Fruit fly (Drosophila melanogaster) whole organism, prepupa: ENCODE measurements around the gene CG12481.

Experiments used
- CG8319 ChIP-seq: fragments of 200-800 bp; sonication (Bioruptor generic); optimal IDR thresholded peaks from 3 replicates; lab custom pipeline; 2016; ENCODE audit warnings: missing biosample characterization, missing genetic modification characterization
- Gug ChIP-seq: fragments of 200-800 bp; sonication (Bioruptor generic); IDR thresholded peaks from 2 replicates; pipeline ENCODE4 v1.3.6; 2022; ENCODE audit warnings: missing biosample characterization, missing genetic modification characterization
- Hr39 ChIP-seq: fragments of 200-800 bp; sonication (Bioruptor generic); optimal IDR thresholded peaks from 2 replicates; lab custom pipeline; 2016; ENCODE audit warnings: missing biosample characterization, missing genetic modification characterization
- net ChIP-seq: fragments of 200-800 bp; sonication (Bioruptor generic); optimal IDR thresholded peaks from 3 replicates; lab custom pipeline; 2016; ENCODE audit warnings: missing biosample characterization, missing genetic modification characterization

DNA sequence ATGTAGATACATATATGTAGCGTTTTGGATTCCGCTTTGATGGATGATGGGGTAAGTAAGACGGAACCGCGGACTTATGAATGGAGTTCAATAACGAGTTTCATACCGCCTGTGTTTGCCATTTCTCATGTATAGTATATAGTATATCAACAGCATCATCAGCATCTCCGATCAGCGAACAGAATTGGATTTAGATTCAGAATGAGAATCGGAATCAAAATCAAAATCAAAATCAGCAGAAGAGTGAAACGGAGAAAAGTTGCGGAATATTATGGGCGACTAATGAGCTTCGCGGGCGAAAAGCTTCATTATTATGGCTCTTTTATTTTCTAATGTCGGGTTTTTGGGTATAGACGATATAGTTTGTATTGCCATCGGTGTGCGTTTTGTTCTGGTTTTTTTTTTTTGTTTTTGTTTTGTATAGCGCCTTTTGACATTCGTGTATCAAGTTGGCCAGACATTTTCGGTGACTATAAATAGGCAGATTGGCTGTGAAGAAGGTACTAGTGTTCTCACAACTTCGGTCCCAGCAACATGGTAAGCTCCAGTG, 2.9 kb upstream of the CG12481 start, which contains the start of gene CG32603:
- TF ChIP-seq CG8319 (no peak), Hr39 (GFP tag; lab: Kevin White, UChicago) (no peak), Gug (GFP tag; lab: Robert Waterston, UW) (no peak), net (GFP tag; lab: Kevin White, UChicago) (no peak)
